Fruit fly (Drosophila melanogaster): Measurements from ENCODE around the gene Sld5.

- TF ChIP-seq dmrt93B (GFP tag; optimal IDR thresholded peaks at IDR 0.05) (no peak), usp (GFP tag; optimal IDR thresholded peaks at IDR 0.05) (no peak), Dfd (GFP tag; optimal IDR thresholded peaks at IDR 0.05) (no peak), Myc (optimal IDR thresholded peaks at IDR 0.05) (no peak), Abd-B (GFP tag; optimal IDR thresholded peaks at IDR 0.05) (no peak), h (GFP tag; optimal IDR thresholded peaks at IDR 0.05) (no peak), br (GFP tag; optimal IDR thresholded peaks at IDR 0.05) (no peak), psq (GFP tag; optimal IDR thresholded peaks at IDR 0.05) (no peak), fru (GFP tag; optimal IDR thresholded peaks at IDR 0.05) (no peak), Jra (GFP tag; optimal IDR thresholded peaks at IDR 0.05) (no peak), OdsH (GFP tag; optimal IDR thresholded peaks at IDR 0.05) (no peak), Vsx2 (GFP tag; optimal IDR thresholded peaks at IDR 0.05; ENCODE audit: partially characterized antibody) (no peak)
Measured at dm6 chr3R:26095551-26095950, 39.2 kb upstream of the Sld5 start.

Measured in whole organism, wandering third instar larva.